Worm (Caenorhabditis elegans): ENCODE measurements around the gene clc-29.
A peak's percentile ranks its signal among the peaks of the same experiment; 100 is the strongest.

- TF ChIP-seq him-1 (tag; optimal IDR thresholded peaks at IDR 0.05) (no peak), W03F9.2 (tag; optimal IDR thresholded peaks at IDR 0.05) (peak; percentile 46), dao-5 (tag; optimal IDR thresholded peaks at IDR 0.05) (no peak)
Measured at ce11 chrIII:8356407-8356881, 8.7 kb upstream of the clc-29 start.

Data from whole organism, L4/young adult.